Worm (Caenorhabditis elegans) whole organism, L4 larva: ENCODE data around the gene srj-21.

Source experiments
- F37D6.2 ChIP-seq: sonication (generic microtip); optimal IDR thresholded peaks from 2 replicates; lab custom pipeline; 2016; ENCODE audit warnings: mild to moderate bottlenecking, missing genetic modification characterization, missing compliant biosample characterization
- aly-2 ChIP-seq: sonication (generic microtip); optimal IDR thresholded peaks from 2 replicates; lab custom pipeline; 2018; ENCODE audit warnings: missing biosample characterization, missing genetic modification characterization
- ama-1 ChIP-seq: fragments of 150-350 bp; optimal IDR thresholded peaks from 2 replicates; lab custom pipeline; 2014; ENCODE audit warnings: inconsistent platforms, mixed read lengths
- ceh-82 ChIP-seq: sonication (generic microtip); optimal IDR thresholded peaks from 2 replicates; lab custom pipeline; 2017; ENCODE audit warnings: missing biosample characterization, missing genetic modification characterization
- ces-1 ChIP-seq: fragments of 150-350 bp; sonication (generic microtip); optimal IDR thresholded peaks from 4 replicates; lab custom pipeline; 2014; ENCODE audit warnings: missing biosample characterization, missing genetic modification reagents, missing genetic modification characterization
- egl-27 ChIP-seq: sonication (generic microtip); optimal IDR thresholded peaks from 3 replicates; lab custom pipeline; 2017; ENCODE audit warnings: missing biosample characterization, missing genetic modification reagents, missing genetic modification characterization
- nhr-6 ChIP-seq: fragments of 150-350 bp; optimal IDR thresholded peaks from 2 replicates; lab custom pipeline; 2014; ENCODE audit warnings: missing biosample characterization, missing genetic modification characterization
- snpc-4 ChIP-seq: fragments of 150-350 bp; optimal IDR thresholded peaks from 2 replicates; lab custom pipeline; 2014; ENCODE audit warnings: missing biosample characterization, missing genetic modification characterization
- unc-62 ChIP-seq, 3 experiments: fragments of 150-350 bp in 1 of 3; sonication (generic microtip); optimal IDR thresholded peaks in 2 of 3; peaks in 1 of 3; 1 replicate in 1 of 3; 2 replicates in 2 of 3; lab custom pipeline; 2014 to 2017; ENCODE audit warnings: missing biosample characterization in 3 of 3, missing genetic modification characterization in 3 of 3, missing genetic modification reagents in 3 of 3, missing genotype in 1 of 3

DNA sequence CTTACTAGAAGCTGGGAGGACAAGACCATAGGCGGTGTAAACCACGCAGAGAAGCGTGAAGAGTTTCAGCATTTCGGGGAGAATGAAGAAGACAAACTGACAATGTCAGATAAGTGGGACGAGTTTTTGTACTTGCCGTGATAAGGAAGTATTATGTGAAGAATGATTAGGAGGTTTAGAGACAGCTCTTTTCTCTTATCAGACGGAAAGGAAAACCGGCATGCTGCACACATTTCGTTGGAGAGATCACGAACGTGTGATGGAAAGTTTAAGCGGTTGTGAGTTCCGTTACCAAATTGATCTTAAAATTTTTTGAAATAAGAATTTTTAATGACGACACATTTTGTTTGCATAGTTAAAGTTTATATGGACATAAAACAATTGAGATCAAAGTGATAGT lies 5.5 kb downstream of the srj-21 start, which contains the start of gene F28H7.3:
- TF ChIP-seq ces-1 (GFP tag; lab: Kevin White, UChicago) (no peak), egl-27 (tag; lab: Kevin White, UChicago) (no peak), unc-62 (GFP tag; optimal IDR thresholded peaks at IDR 0.05 in 1 of 2; lab: Kevin White, UChicago) (no peak), unc-62 (tag; optimal IDR thresholded peaks at IDR 0.05; lab: Kevin White, UChicago) (no peak), nhr-6 (tag; lab: Kevin White, UChicago) (no peak), ama-1 (no peak), snpc-4 (tag; lab: Kevin White, UChicago) (no peak), ceh-82 (tag; lab: Kevin White, UChicago) (no peak), F37D6.2 (tag; lab: Kevin White, UChicago) (no peak), aly-2 (no peak)
